Fruit fly (Drosophila melanogaster): Measurements from ENCODE around the gene Snoo.

Gene Snoo

DNA sequence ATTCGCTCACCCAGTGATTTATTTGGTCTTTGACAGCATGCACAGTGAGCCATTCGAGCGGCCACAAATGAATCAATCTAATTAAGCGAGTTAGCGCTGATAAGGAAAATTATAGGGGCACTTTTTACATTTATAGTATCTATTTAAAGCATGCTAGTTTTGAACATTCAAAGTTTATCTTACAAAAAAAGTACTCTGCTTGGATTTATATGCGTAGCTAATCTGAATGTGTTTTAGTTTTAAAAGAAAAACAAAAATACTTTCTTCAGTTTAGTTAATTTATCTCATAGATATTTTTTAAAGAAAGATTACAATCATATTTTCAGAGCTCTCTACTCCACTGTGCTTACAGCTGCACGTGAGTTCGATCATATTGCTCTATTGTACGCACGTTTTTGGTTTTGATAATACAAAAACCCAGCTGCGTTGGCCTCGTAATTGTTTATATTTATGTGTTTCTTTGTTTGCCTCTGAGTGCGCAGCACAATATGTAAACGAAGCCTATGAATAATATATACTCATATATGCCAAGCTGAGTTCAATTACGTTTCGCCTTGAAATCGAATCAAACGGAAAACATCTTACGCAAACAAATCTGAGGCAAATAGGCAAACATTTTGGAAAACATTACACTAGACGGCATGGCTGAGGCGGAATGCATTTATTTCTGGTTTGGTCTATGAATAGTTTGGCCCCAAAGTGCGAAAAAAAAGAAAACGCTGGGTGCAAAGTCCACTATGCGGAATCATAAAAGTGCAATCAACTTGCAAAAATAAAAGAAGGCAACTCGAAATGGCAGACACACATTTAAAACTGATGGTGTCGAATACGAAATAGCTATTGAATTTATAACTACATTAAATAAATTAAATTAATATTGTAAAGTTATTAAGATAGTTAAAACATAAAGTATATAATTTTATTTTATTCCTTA is 18.0 kb upstream of the Snoo start (continued):
- TF ChIP-seq dysf (GFP tag; IDR thresholded peaks at IDR 0.05) (peak; percentile 93), trem (tag; optimal IDR thresholded peaks at IDR 0.05) (peak; percentile 70), CG10267 (tag; optimal IDR thresholded peaks at IDR 0.05) (peak; percentile 83), CG2889 (GFP tag; IDR thresholded peaks at IDR 0.05) (peak; percentile 66; the same call in 2 of the 3 replicates), CG31224 (GFP tag; IDR thresholded peaks at IDR 0.05) (peak; percentile 62), CG3995 (GFP tag; optimal IDR thresholded peaks at IDR 0.05) (peak; percentile 30), lbe (GFP tag; optimal IDR thresholded peaks at IDR 0.05) (peak; percentile 31), Eip74EF (GFP tag; optimal IDR thresholded peaks at IDR 0.05) (peak in 1 of 2 experiments; percentile 90), CG1602 (GFP tag; optimal IDR thresholded peaks at IDR 0.05) (peak; percentile 84), CG8089 (GFP tag; optimal IDR thresholded peaks at IDR 0.05) (peak; percentile 77), Trl (optimal IDR thresholded peaks at IDR 0.05) (no peak), Trl (GFP tag; optimal IDR thresholded peaks at IDR 0.05) (peak; percentile 11), az2 (GFP tag; optimal IDR thresholded peaks at IDR 0.05) (peak; percentile 84), Xrp1 (GFP tag; IDR thresholded peaks at IDR 0.05) (peak; percentile 87), CG7372 (GFP tag; IDR thresholded peaks at IDR 0.05) (peak; percentile 86), schlank (tag; optimal IDR thresholded peaks at IDR 0.05) (peak; percentile 48), tin (GFP tag; optimal IDR thresholded peaks at IDR 0.05) (peak; percentile 89), knrl (GFP tag; IDR thresholded peaks at IDR 0.05; ENCODE audit: partially characterized antibody) (no peak), tll (GFP tag; optimal IDR thresholded peaks at IDR 0.05) (no peak), CG16863 (GFP tag; optimal IDR thresholded peaks at IDR 0.05) (peak; percentile 75), Asciz (GFP tag; optimal IDR thresholded peaks at IDR 0.05) (peak; percentile 87), Elba2 (GFP tag; optimal IDR thresholded peaks at IDR 0.05) (no peak), CG18262 (tag; optimal IDR thresholded peaks at IDR 0.05) (peak; percentile 93), Mad (GFP tag; optimal IDR thresholded peaks at IDR 0.05) (peak; percentile 56), CG14965 (GFP tag; optimal IDR thresholded peaks at IDR 0.05; ENCODE audit: borderline replicate concordance) (no peak), org-1 (GFP tag; optimal IDR thresholded peaks at IDR 0.05) (peak; percentile 88), Gug (GFP tag; IDR thresholded peaks at IDR 0.05) (peak; percentile 86), CG17829 (tag; optimal IDR thresholded peaks at IDR 0.05) (peak; percentile 91), MTF-1 (GFP tag; optimal IDR thresholded peaks at IDR 0.05; ENCODE audit: borderline replicate concordance) (no peak), Doc3 (GFP tag; IDR thresholded peaks at IDR 0.05; ENCODE audit: partially characterized antibody) (no peak), CG14014 (GFP tag; IDR thresholded peaks at IDR 0.05) (peak; percentile 78), sr (GFP tag; IDR thresholded peaks at IDR 0.05) (no peak), CG12769 (tag; optimal IDR thresholded peaks at IDR 0.05) (peak; percentile 35), CG7556 (GFP tag; optimal IDR thresholded peaks at IDR 0.05) (peak; percentile 96), nerfin-2 (GFP tag; IDR thresholded peaks at IDR 0.05; ENCODE audit: partially characterized antibody) (no peak), kni (GFP tag; optimal IDR thresholded peaks at IDR 0.05) (peak; percentile 41), lmd (GFP tag; IDR thresholded peaks at IDR 0.05) (peak; percentile 87), Ptx1 (GFP tag; IDR thresholded peaks at IDR 0.05) (peak; percentile 91), dmrt99B (tag; optimal IDR thresholded peaks at IDR 0.05) (peak; percentile 93), ranshi (GFP tag; IDR thresholded peaks at IDR 0.05) (peak; percentile 76; the same call in 1 of the 2 replicates), trh (GFP tag; optimal IDR thresholded peaks at IDR 0.05) (peak; percentile 66), zen (tag; optimal IDR thresholded peaks at IDR 0.05) (peak; percentile 76), CG4404 (GFP tag; IDR thresholded peaks at IDR 0.05) (peak; percentile 79), NFAT (GFP tag; IDR thresholded peaks at IDR 0.05) (peak; percentile 60; the same call in 1 of the 2 replicates), phol (tag; optimal IDR thresholded peaks at IDR 0.05) (peak; percentile 90), CG14667 (GFP tag; IDR thresholded peaks at IDR 0.05) (peak; percentile 68), CG10321 (GFP tag; IDR thresholded peaks at IDR 0.05) (peak; percentile 50; the same call in 1 of the 2 replicates), klu (GFP tag; IDR thresholded peaks at IDR 0.05) (peak; percentile 79)

All from whole organism, embryonic.